Fruit fly (Drosophila melanogaster) whole organism, adult: ENCODE results near the gene Rsph9.

Experiments used
- CG11617 ChIP-seq: fragments of 200-800 bp; sonication (Bioruptor generic); optimal IDR thresholded peaks from 2 replicates; lab custom pipeline; 2017; ENCODE audit warnings: mild to moderate bottlenecking, missing biosample characterization, missing genetic modification reagents, missing genetic modification characterization
- CG12768 ChIP-seq: fragments of 200-800 bp; sonication (Bioruptor generic); optimal IDR thresholded peaks from 2 replicates; lab custom pipeline; 2017; ENCODE audit warnings: missing biosample characterization, missing genetic modification characterization, mild to moderate bottlenecking, moderate library complexity, missing genetic modification reagents
- CG14711 ChIP-seq: fragments of 200-800 bp; sonication (Bioruptor generic); optimal IDR thresholded peaks from 2 replicates; lab custom pipeline; 2018; ENCODE audit warnings: missing biosample characterization, mild to moderate bottlenecking, missing genetic modification characterization, moderate library complexity
- CG1620 ChIP-seq: fragments of 200-800 bp; sonication (Bioruptor generic); optimal IDR thresholded peaks from 2 replicates; lab custom pipeline; 2016; ENCODE audit warnings: missing biosample characterization, missing genetic modification characterization
- CG33017 ChIP-seq: fragments of 200-800 bp; sonication (Bioruptor generic); optimal IDR thresholded peaks from 2 replicates; lab custom pipeline; 2018; ENCODE audit warnings: missing biosample characterization, mild to moderate bottlenecking, missing genetic modification characterization, moderate library complexity
- CG5204 ChIP-seq: fragments of 200-800 bp; sonication (Bioruptor generic); optimal IDR thresholded peaks from 2 replicates; lab custom pipeline; 2016; ENCODE audit warnings: missing biosample characterization, missing genetic modification characterization
- CG7045 ChIP-seq: fragments of 200-800 bp; sonication (Bioruptor generic); optimal IDR thresholded peaks from 2 replicates; lab custom pipeline; 2017; ENCODE audit warnings: missing biosample characterization, mild to moderate bottlenecking, missing genetic modification characterization
- CG7101 ChIP-seq: fragments of 200-800 bp; sonication (Bioruptor generic); optimal IDR thresholded peaks from 2 replicates; lab custom pipeline; 2018; ENCODE audit warnings: missing biosample characterization, mild to moderate bottlenecking, missing genetic modification characterization, moderate library complexity
- Clk ChIP-seq: fragments of 200-800 bp; sonication (Bioruptor generic); optimal IDR thresholded peaks from 2 replicates; lab custom pipeline; 2017; ENCODE audit warnings: missing biosample characterization, missing genetic modification characterization
- Crg-1 ChIP-seq: fragments of 200-800 bp; sonication (Bioruptor generic); optimal IDR thresholded peaks from 2 replicates; lab custom pipeline; 2016; ENCODE audit warnings: missing biosample characterization, missing genetic modification characterization
- Hr96 ChIP-seq: fragments of 200-800 bp; sonication (Bioruptor generic); optimal IDR thresholded peaks from 2 replicates; lab custom pipeline; 2016; ENCODE audit warnings: missing biosample characterization, missing genetic modification characterization
- Mnt ChIP-seq: fragments of 200-800 bp; sonication (Bioruptor generic); optimal IDR thresholded peaks from 2 replicates; lab custom pipeline; 2016; ENCODE audit warnings: missing biosample characterization, mild to moderate bottlenecking, missing genetic modification characterization
- bab1 ChIP-seq: fragments of 200-800 bp; sonication (Bioruptor generic); optimal IDR thresholded peaks from 3 replicates; lab custom pipeline; 2019; ENCODE audit warnings: missing biosample characterization, mild to moderate bottlenecking, missing genetic modification characterization, moderate library complexity
- cic ChIP-seq: fragments of 200-800 bp; sonication (Bioruptor generic); optimal IDR thresholded peaks from 2 replicates; lab custom pipeline; 2017; ENCODE audit warnings: missing biosample characterization, mild to moderate bottlenecking, missing genetic modification characterization, moderate library complexity
- cnc ChIP-seq, 2 experiments: fragments of >200 bp; optimal IDR thresholded peaks; 2 replicates each; lab custom pipeline; 2017
- kay ChIP-seq: fragments of 200-800 bp; sonication (Bioruptor generic); peaks from one replicate; lab custom pipeline; 2016; ENCODE audit warnings: missing biosample characterization, missing genetic modification characterization, borderline replicate concordance
- ovo ChIP-seq: fragments of 200-800 bp; sonication (Bioruptor generic); optimal IDR thresholded peaks from 2 replicates; lab custom pipeline; 2016; ENCODE audit warnings: missing biosample characterization, missing genetic modification characterization
- pad ChIP-seq: fragments of 200-800 bp; sonication (Bioruptor generic); optimal IDR thresholded peaks from 3 replicates; lab custom pipeline; 2017; ENCODE audit warnings: missing biosample characterization, missing genetic modification characterization, mild to moderate bottlenecking, moderate library complexity, missing genetic modification reagents
- tj ChIP-seq: fragments of 200-800 bp; sonication (Bioruptor generic); optimal IDR thresholded peaks from 3 replicates; lab custom pipeline; 2017; ENCODE audit warnings: missing biosample characterization, mild to moderate bottlenecking, missing genetic modification characterization, moderate library complexity
- toe ChIP-seq: fragments of 200-800 bp; sonication (Bioruptor generic); optimal IDR thresholded peaks from 2 replicates; lab custom pipeline; 2016; ENCODE audit warnings: missing biosample characterization, missing genetic modification characterization

Gene Rsph9

DNA sequence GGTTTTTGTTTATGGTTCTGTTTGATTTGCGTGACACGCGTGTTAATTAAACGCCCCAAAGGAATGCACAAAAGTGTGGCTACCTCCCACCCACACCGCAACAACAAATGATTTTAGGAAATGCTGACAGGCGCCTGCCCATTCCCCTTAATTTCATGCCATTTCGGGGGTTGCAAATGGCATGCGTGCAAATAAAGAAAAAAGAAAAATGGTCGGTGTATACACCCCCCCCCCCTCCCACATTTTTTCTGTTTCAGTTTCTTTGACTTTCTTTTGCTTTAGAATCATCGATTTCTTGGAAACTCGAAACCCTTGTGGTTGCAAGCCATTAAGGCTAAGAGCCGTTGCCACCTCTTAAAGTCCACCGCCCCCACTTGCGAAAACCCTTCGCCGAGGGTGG lies 31.4 kb downstream of the Rsph9 start:
- TF ChIP-seq Hr96: no peak
- TF ChIP-seq bab1 (GFP tag; lab: Kevin White, UChicago): no peak
- TF ChIP-seq CG12768 (GFP tag; lab: Kevin White, UChicago): no peak
- no peak for TF ChIP-seq CG1620 (GFP tag; lab: Kevin White, UChicago)
- no peak for TF ChIP-seq Crg-1 (GFP tag; lab: Kevin White, UChicago)
- no peak for TF ChIP-seq CG33017 (tag; lab: Kevin White, UChicago)
- TF ChIP-seq CG5204: no peak
- no peak for TF ChIP-seq cnc (optimal IDR thresholded peaks at IDR 0.05; lab: Kevin White, UChicago)
- TF ChIP-seq CG7045 (GFP tag; lab: Kevin White, UChicago): no peak
- no peak for TF ChIP-seq cic (GFP tag; lab: Kevin White, UChicago)
- TF ChIP-seq toe (GFP tag; lab: Kevin White, UChicago): no peak
- no peak for TF ChIP-seq CG14711
- TF ChIP-seq tj (GFP tag; lab: Kevin White, UChicago): no peak
- TF ChIP-seq CG7101: no peak

DNA sequence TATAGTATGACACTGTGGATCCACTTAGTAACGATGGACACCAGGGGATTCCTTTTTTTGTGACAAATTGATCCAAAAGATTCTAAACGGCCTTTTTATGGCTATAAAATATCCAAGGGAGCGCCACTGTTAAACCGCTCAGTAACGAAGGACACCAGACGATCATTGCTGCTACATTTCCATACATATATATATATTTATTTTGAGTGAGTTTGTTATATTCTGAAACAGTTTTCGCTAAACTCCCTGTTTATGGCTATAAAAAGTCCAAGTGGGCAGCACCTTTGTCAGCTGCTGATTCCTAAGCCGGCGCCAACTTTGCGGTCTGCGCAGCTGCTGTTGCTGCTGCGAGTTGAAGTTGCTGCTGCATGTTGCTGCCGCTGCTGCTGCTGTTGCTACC lies 31.9 kb downstream of the Rsph9 start:
- no peak for TF ChIP-seq cnc (optimal IDR thresholded peaks at IDR 0.05; lab: Kevin White, UChicago)
- no peak for TF ChIP-seq CG12768 (GFP tag; lab: Kevin White, UChicago)
- TF ChIP-seq CG33017 (tag; lab: Kevin White, UChicago): no peak
- TF ChIP-seq bab1 (GFP tag; lab: Kevin White, UChicago): no peak
- TF ChIP-seq Clk (GFP tag; lab: Kevin White, UChicago): no peak

DNA sequence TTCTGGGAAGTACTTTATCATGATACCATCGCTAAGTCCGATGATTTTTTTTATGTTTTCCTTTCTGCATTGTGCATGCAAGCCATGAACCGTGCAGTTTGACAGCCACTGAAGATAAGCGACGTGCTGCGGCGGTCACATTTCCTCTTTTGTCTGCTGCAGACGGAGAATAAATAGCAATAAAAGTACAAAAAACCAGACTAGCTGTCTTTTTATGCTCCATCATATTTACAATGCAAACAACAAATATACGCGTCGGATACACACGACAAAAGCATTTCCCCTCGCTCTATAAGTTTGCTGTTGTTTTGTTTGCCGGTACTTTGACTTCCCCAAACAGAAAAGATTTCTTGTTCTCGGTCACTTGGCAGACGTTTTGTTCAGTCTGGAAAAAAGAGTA lies 32.6 kb downstream of the Rsph9 start:
- TF ChIP-seq CG33017 (tag; lab: Kevin White, UChicago): no peak
- no peak for TF ChIP-seq CG12768 (GFP tag; lab: Kevin White, UChicago)
- TF ChIP-seq kay (GFP tag; lab: Kevin White, UChicago): peak; percentile 51
- no peak for TF ChIP-seq tj (GFP tag; lab: Kevin White, UChicago)
- TF ChIP-seq pad (GFP tag; lab: Kevin White, UChicago): peak; percentile 25
- TF ChIP-seq CG14711: no peak
- TF ChIP-seq CG7101: no peak
- TF ChIP-seq ovo (GFP tag; lab: Kevin White, UChicago): no peak

DNA sequence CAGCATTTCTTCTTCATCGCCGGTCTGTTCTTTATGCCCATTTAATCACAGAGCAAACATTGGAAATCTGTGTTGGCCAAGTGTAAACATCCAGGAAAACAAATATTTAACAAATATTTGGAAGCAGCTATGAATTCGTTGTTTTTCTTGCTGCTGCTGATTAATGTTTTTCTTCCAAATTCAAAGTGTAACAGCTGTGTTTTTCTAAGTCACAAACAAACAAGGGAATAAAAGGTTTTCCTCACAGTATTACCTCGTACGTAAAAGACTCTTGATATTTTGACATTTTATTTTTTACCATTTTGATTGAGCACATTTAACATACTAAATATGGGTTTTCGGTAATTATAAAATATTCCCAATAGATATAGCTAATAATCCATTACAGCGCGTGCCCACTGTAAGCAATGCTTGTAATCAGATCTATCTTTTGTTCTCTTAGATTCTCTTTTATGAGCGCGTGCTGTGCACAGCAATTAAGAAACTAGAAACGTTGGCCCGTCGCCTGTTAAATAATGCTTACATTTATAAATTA lies 33.6 kb downstream of the Rsph9 start:
- peak; percentile 51 for TF ChIP-seq Clk (GFP tag; lab: Kevin White, UChicago)
- peak; percentile 44 for TF ChIP-seq cic (GFP tag; lab: Kevin White, UChicago)
- peak; percentile 74 for TF ChIP-seq Crg-1 (GFP tag; lab: Kevin White, UChicago)
- TF ChIP-seq cnc (optimal IDR thresholded peaks at IDR 0.05; lab: Kevin White, UChicago): no peak
- TF ChIP-seq tj (GFP tag; lab: Kevin White, UChicago): peak; percentile 92
- TF ChIP-seq pad (GFP tag; lab: Kevin White, UChicago): peak; percentile 73
- TF ChIP-seq CG11617 (GFP tag; lab: Kevin White, UChicago): peak; percentile 85
- TF ChIP-seq CG33017 (tag; lab: Kevin White, UChicago): peak; percentile 87
- peak; percentile 69 for TF ChIP-seq toe (GFP tag; lab: Kevin White, UChicago)
- no peak for TF ChIP-seq ovo (GFP tag; lab: Kevin White, UChicago)
- TF ChIP-seq CG5204: peak; percentile 82
- peak; percentile 70 for TF ChIP-seq Mnt (GFP tag; lab: Kevin White, UChicago)
- TF ChIP-seq CG1620 (GFP tag; lab: Kevin White, UChicago): peak; percentile 76
- TF ChIP-seq CG12768 (GFP tag; lab: Kevin White, UChicago): peak; percentile 67
- TF ChIP-seq CG14711: peak; percentile 89
- TF ChIP-seq Hr96: peak; percentile 74
- peak; percentile 95 for TF ChIP-seq bab1 (GFP tag; lab: Kevin White, UChicago)
- peak; percentile 92 for TF ChIP-seq CG7045 (GFP tag; lab: Kevin White, UChicago)
- peak; percentile 77 for TF ChIP-seq kay (GFP tag; lab: Kevin White, UChicago)
- TF ChIP-seq CG7101: peak; percentile 93

DNA sequence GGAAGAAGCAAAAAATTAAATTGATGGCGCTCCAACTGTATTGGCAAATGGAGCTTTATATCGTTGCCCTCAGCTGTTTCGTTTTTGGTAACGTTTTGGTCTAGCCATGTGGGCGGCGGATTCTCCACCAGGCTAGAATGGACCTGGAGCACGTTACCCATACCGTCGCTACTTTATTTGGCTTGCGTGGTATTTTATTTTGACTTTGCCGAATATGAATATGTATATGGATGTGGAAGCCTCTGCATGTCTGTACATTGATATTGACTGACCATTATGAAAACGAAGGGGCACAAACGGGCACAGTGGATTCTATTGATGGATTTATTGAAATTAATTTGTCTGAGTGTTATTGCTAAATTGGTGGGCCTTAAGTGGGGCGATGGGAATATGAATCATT lies 34.6 kb downstream of the Rsph9 start:
- TF ChIP-seq CG5204 (no peak), CG11617 (GFP tag; lab: Kevin White, UChicago) (no peak), pad (GFP tag; lab: Kevin White, UChicago) (no peak), bab1 (GFP tag; lab: Kevin White, UChicago) (no peak), CG7045 (GFP tag; lab: Kevin White, UChicago) (no peak), cic (GFP tag; lab: Kevin White, UChicago) (no peak), CG7101 (no peak)

DNA sequence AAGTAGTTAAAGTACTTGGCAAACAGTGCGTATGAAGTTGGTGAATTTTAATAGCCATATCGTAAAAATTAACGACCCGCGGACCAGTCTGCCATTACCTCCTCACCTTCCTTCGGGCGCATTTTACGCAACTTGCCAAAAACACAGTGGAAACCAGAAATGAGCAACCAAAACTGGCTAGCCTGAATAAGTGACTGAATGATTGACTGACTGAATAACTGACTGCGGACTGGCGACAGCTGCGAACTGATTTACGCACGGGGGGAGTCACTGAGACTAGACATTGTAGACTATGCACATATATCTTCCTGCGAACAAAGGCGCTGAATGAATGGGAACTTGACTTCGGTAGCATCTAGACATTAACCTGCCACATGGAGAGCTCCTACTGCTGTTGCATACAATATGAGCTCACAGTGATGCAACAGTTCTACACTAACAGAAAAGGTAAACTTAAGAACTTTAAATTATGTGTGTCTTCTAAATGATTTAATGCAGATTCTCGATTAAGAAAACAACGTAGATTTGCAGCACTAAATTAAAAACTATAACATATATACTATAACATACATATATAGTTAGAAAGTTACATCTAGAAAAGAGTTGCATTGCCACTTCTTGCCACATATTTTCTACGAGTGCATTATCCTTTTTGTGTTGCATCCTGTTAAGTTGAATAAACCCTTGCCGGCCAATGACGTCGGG lies 36.3 kb downstream of the Rsph9 start:
- TF ChIP-seq bab1 (GFP tag; lab: Kevin White, UChicago) (no peak), Hr96 (no peak), Crg-1 (GFP tag; lab: Kevin White, UChicago) (no peak), CG12768 (GFP tag; lab: Kevin White, UChicago) (no peak), ovo (GFP tag; lab: Kevin White, UChicago) (no peak), kay (GFP tag; lab: Kevin White, UChicago) (no peak)
